Worm (Caenorhabditis elegans) whole organism, late embryonic: ENCODE measurements around the gene hpr-9.

Source experiments
- F13H6.1 ChIP-seq: sonication (generic microtip); optimal IDR thresholded peaks from 2 replicates; lab custom pipeline; 2016; ENCODE audit warnings: missing genetic modification characterization, missing compliant biosample characterization
- ceh-45 ChIP-seq: fragments of 200-800 bp; sonication (Bioruptor generic); IDR thresholded peaks from 2 replicates; pipeline ENCODE4 v1.3.6; 2022; ENCODE audit warnings: missing genetic modification reagents, missing genetic modification characterization, missing compliant biosample characterization
- eyg-1 ChIP-seq: sonication (generic microtip); optimal IDR thresholded peaks from 2 replicates; lab custom pipeline; 2016; ENCODE audit warnings: missing genotype, missing genetic modification characterization, missing compliant biosample characterization
- hlh-8 ChIP-seq: sonication (generic microtip); optimal IDR thresholded peaks from 2 replicates; lab custom pipeline; 2016; ENCODE audit warnings: missing genotype, missing genetic modification characterization, missing compliant biosample characterization

ce11 chrIII:10595066-10595465, 26.3 kb upstream of the hpr-9 start, which contains the start of gene Y45F3A.9:
- no peak for TF ChIP-seq ceh-45 (GFP tag; lab: Robert Waterston, UW)
- no peak for TF ChIP-seq hlh-8
- TF ChIP-seq eyg-1 (tag; lab: Kevin White, UChicago): no peak
- no peak for TF ChIP-seq F13H6.1
